Worm (Caenorhabditis elegans) whole organism, L3 larva: ENCODE measurements around the gene Y57A10C.9.

Source experiments
- R02D3.7 ChIP-seq: fragments of 150-350 bp; optimal IDR thresholded peaks from 2 replicates; lab custom pipeline; 2014; ENCODE audit warnings: missing biosample characterization, missing genetic modification characterization
- jun-1 ChIP-seq: fragments of 150-350 bp; optimal IDR thresholded peaks from 2 replicates; lab custom pipeline; 2014; ENCODE audit warnings: missing biosample characterization, missing genetic modification reagents, missing genetic modification characterization

DNA sequence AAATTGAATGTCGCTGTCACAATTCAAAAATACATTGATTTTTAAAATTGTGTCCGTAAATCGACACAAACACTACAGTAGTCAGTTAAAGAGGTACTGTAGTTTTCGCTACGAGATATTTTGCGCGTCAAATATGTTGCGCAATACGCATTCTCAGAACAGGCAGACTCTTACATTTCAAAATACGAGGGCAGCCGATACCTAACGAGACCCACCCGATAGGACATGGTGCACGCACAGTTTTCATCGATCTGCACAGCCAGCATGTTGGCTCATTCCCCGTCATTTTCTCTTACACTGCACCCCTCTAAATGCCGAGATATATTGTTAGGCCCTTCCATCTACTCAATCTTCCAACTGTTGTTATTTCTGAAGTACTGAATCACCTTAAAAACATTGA is 23.9 kb upstream of the Y57A10C.9 start, which contains the start of gene F15A4.2:
- TF ChIP-seq jun-1 (tag; lab: Kevin White, UChicago) (no peak), R02D3.7 (tag; lab: Kevin White, UChicago) (no peak)
